Fruit fly (Drosophila melanogaster) whole organism, prepupa: ENCODE results near the gene CG15646.

Source experiments
- Blimp-1 ChIP-seq: fragments of 200-800 bp; sonication (Bioruptor generic); optimal IDR thresholded peaks from 3 replicates; lab custom pipeline; 2017; ENCODE audit warnings: missing biosample characterization, missing genetic modification characterization, mild to moderate bottlenecking, moderate library complexity, missing genetic modification reagents
- Sox14 ChIP-seq: fragments of 200-800 bp; sonication (Bioruptor generic); optimal IDR thresholded peaks from 3 replicates; lab custom pipeline; 2016; ENCODE audit warnings: missing biosample characterization, missing genetic modification characterization

- TF ChIP-seq Blimp-1 = no peak
- no peak for TF ChIP-seq Sox14
Measured at dm6 chrX:15709984-15710750, 39.3 kb upstream of the CG15646 start, which contains the start of the genes CG9281 and CG15601.
